Worm (Caenorhabditis elegans): ENCODE measurements around the gene sru-44.

sru-44 gene

DNA sequence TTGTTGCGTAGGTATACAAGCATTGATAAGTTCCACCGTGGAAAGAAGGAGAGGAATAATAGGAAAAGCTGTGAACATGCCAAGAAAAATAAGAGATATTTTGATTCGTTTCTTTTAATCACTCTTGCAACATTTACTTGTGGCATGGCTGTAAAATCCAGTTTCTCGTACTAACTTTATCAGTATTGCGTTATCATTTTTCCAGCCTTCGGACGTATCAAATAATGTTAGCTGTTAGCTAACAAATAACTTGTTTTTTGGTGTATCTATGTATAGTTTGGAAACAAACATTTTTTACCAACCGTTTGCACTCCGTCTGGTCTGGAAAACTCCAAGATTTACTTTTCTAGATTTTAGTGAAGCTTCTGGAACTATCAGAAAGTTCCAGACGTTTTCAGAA lies 34.3 kb downstream of the sru-44 start, which contains the start of gene clec-234:
Gene clec-234, minus strand, starts transcription at position 101 of the 400 bp plus-strand sequence.
- no peak for TF ChIP-seq unc-130 (tag; optimal IDR thresholded peaks at IDR 0.05)
- TF ChIP-seq sox-4 (tag; optimal IDR thresholded peaks at IDR 0.05): no peak
- no peak for TF ChIP-seq pqm-1 (tag; optimal IDR thresholded peaks at IDR 0.05)
- TF ChIP-seq lin-13 (GFP tag; optimal IDR thresholded peaks at IDR 0.05): no peak
- no peak for TF ChIP-seq ceh-8 (GFP tag; optimal IDR thresholded peaks at IDR 0.05)
- TF ChIP-seq skn-1 (tag; optimal IDR thresholded peaks at IDR 0.05): no peak
- no peak for TF ChIP-seq nhr-71 (tag; optimal IDR thresholded peaks at IDR 0.05)
- no peak for TF ChIP-seq egl-13 (tag; optimal IDR thresholded peaks at IDR 0.05)
- no peak for TF ChIP-seq nhr-77 (tag; optimal IDR thresholded peaks at IDR 0.05)
- TF ChIP-seq mep-1 (tag; optimal IDR thresholded peaks at IDR 0.05): no peak
- TF ChIP-seq ceh-82 (tag; optimal IDR thresholded peaks at IDR 0.05): no peak
- no peak for TF ChIP-seq nhr-237 (tag; optimal IDR thresholded peaks at IDR 0.05)
- TF ChIP-seq ceh-63 (GFP tag; optimal IDR thresholded peaks at IDR 0.05): no peak
- TF ChIP-seq aha-1 (tag; optimal IDR thresholded peaks at IDR 0.05): no peak
- TF ChIP-seq sptf-1 (tag; optimal IDR thresholded peaks at IDR 0.05): no peak
- no peak for TF ChIP-seq lin-15B (tag; optimal IDR thresholded peaks at IDR 0.05)
- TF ChIP-seq C04F5.9 (tag; optimal IDR thresholded peaks at IDR 0.05): no peak
- TF ChIP-seq elt-2 (tag; optimal IDR thresholded peaks at IDR 0.05): no peak

DNA sequence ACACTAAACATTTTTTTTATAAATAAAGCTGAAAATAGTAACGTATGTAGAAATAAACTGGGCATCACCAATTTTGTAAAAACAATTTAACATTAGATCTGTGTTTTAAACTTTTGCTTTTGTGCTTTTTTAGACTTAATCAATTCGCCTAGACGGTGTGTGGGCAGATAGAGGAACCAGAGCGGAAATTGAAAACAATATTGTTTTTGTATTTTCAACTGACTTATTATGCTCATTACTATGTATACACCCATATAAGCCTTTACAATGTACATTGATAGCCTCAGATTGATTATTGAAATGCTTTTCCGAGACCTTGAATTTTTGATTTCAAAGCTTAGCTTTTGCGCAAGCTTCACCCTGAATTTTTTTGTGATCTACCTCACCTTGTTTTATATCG lies 37.8 kb downstream of the sru-44 start, which contains the start of gene str-73:
Gene str-73, plus strand, starts transcription at position 301 of the 400 bp plus-strand sequence.
- no peak for TF ChIP-seq irx-1 (tag; optimal IDR thresholded peaks at IDR 0.05)
- TF ChIP-seq skn-1 (tag; optimal IDR thresholded peaks at IDR 0.05): no peak
- TF ChIP-seq lsy-2 (tag; optimal IDR thresholded peaks at IDR 0.05): no peak
- TF ChIP-seq efl-3 (GFP tag; optimal IDR thresholded peaks at IDR 0.05): no peak
- no peak for TF ChIP-seq ceh-82 (tag; optimal IDR thresholded peaks at IDR 0.05)
- no peak for TF ChIP-seq nhr-12 (tag; optimal IDR thresholded peaks at IDR 0.05)
- no peak for TF ChIP-seq fkh-10 (GFP tag; optimal IDR thresholded peaks at IDR 0.05)
- no peak for TF ChIP-seq rnt-1 (tag; optimal IDR thresholded peaks at IDR 0.05)
- TF ChIP-seq lin-35 (GFP tag; optimal IDR thresholded peaks at IDR 0.05): no peak
- TF ChIP-seq aly-2 (tag; optimal IDR thresholded peaks at IDR 0.05): no peak

DNA sequence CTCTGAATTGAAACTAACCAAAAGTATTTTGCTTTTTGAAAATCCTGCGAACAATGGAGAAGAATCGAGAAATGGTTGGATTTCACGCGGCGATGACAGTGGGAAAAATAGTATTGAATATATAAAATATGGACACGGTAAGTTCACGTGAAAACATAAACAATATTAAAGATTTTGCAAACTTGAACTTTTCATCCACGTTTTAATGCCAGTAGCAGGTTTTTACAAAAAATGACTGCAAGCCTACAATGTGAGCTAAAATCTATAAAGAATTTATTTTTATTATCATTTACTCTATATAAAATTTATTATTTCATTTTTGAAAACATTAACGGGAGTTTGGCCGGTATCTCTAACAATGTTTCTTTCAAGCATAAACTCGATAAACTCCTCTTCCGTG lies 38.2 kb downstream of the sru-44 start, which contains the start of gene F26D2.10:
Gene F26D2.10, minus strand, starts transcription at position 101 of the 400 bp plus-strand sequence.
- TF ChIP-seq nhr-237 (tag; optimal IDR thresholded peaks at IDR 0.05): no peak
- no peak for TF ChIP-seq ceh-82 (tag; optimal IDR thresholded peaks at IDR 0.05)
- TF ChIP-seq unc-86 (tag; optimal IDR thresholded peaks at IDR 0.05): no peak
- no peak for TF ChIP-seq C04F5.9 (tag; optimal IDR thresholded peaks at IDR 0.05)
- no peak for TF ChIP-seq ztf-11 (tag; optimal IDR thresholded peaks at IDR 0.05)
- no peak for TF ChIP-seq unc-30 (tag; optimal IDR thresholded peaks at IDR 0.05)
- TF ChIP-seq fkh-4 (tag; optimal IDR thresholded peaks at IDR 0.05; ENCODE audit: borderline replicate concordance): no peak
- no peak for TF ChIP-seq sox-4 (tag; optimal IDR thresholded peaks at IDR 0.05)

- no peak for TF ChIP-seq Y116A8C.19 (tag; optimal IDR thresholded peaks at IDR 0.05; ENCODE audit: borderline replicate concordance)
- TF ChIP-seq xbp-1 (tag; optimal IDR thresholded peaks at IDR 0.05): no peak
- TF ChIP-seq zag-1 (tag; optimal IDR thresholded peaks at IDR 0.05): no peak
- TF ChIP-seq nhr-11 (tag; optimal IDR thresholded peaks at IDR 0.05): no peak
- TF ChIP-seq pag-3 (tag; optimal IDR thresholded peaks at IDR 0.05; ENCODE audit: borderline replicate concordance, insufficient read depth): no peak
- no peak for TF ChIP-seq ceh-88 (GFP tag; IDR thresholded peaks at IDR 0.05)
- TF ChIP-seq grh-1 (GFP tag; IDR thresholded peaks at IDR 0.05): no peak
- TF ChIP-seq sptf-1 (tag; optimal IDR thresholded peaks at IDR 0.05): no peak
Observed at ce11 chrV:16424428-16424827, 43.3 kb downstream of the sru-44 start, which contains the start of gene srw-29. TSS of gene srw-29 (minus strand) at chrV:16424528.
